Fruit fly (Drosophila melanogaster) whole organism, prepupa: ENCODE measurements around the gene scrt.

Source experiments
- Blimp-1 ChIP-seq: fragments of 200-800 bp; sonication (Bioruptor generic); optimal IDR thresholded peaks from 3 replicates; lab custom pipeline; 2017; ENCODE audit warnings: missing biosample characterization, missing genetic modification characterization, mild to moderate bottlenecking, moderate library complexity, missing genetic modification reagents
- CG10631 ChIP-seq: fragments of 200-800 bp; sonication (Bioruptor generic); optimal IDR thresholded peaks from 2 replicates; lab custom pipeline; 2016; ENCODE audit warnings: missing biosample characterization, missing genetic modification characterization
- CG10669 ChIP-seq: fragments of 200-800 bp; sonication (Bioruptor generic); optimal IDR thresholded peaks from 3 replicates; lab custom pipeline; 2018; ENCODE audit warnings: missing biosample characterization, mild to moderate bottlenecking, missing genetic modification characterization, moderate library complexity
- CG11294 ChIP-seq: fragments of 200-800 bp; sonication (Bioruptor generic); IDR thresholded peaks from 2 replicates; pipeline ENCODE4 v1.3.6; 2022; ENCODE audit warnings: missing biosample characterization, missing genetic modification characterization
- CG11902 ChIP-seq: fragments of 200-800 bp; sonication (Bioruptor generic); optimal IDR thresholded peaks from 3 replicates; lab custom pipeline; 2016; ENCODE audit warnings: missing biosample characterization, missing genetic modification characterization
- CG15336 ChIP-seq: fragments of 200-800 bp; sonication (Bioruptor generic); IDR thresholded peaks from 2 replicates; pipeline ENCODE4 v1.3.6; 2022; ENCODE audit warnings: missing biosample characterization, missing genetic modification characterization
- CG1621 ChIP-seq: fragments of 200-800 bp; sonication (Bioruptor generic); optimal IDR thresholded peaks from 3 replicates; lab custom pipeline; 2018; ENCODE audit warnings: missing biosample characterization, mild to moderate bottlenecking, missing genetic modification characterization
- CG16779 ChIP-seq: fragments of 200-800 bp; sonication (Bioruptor generic); optimal IDR thresholded peaks from 3 replicates; lab custom pipeline; 2017; ENCODE audit warnings: missing biosample characterization, mild to moderate bottlenecking, missing genetic modification characterization
- CG3032 ChIP-seq: fragments of 200-800 bp; optimal IDR thresholded peaks from 2 replicates; lab custom pipeline; 2019; ENCODE audit warnings: missing biosample characterization, mild to moderate bottlenecking, missing genetic modification characterization, moderate library complexity
- CG31627 ChIP-seq: fragments of 200-800 bp; sonication (Bioruptor generic); optimal IDR thresholded peaks from 3 replicates; lab custom pipeline; 2016; ENCODE audit warnings: missing biosample characterization, missing genetic modification characterization
- CG32006 ChIP-seq: fragments of 200-800 bp; sonication (Bioruptor generic); optimal IDR thresholded peaks from 3 replicates; lab custom pipeline; 2017; ENCODE audit warnings: missing biosample characterization, mild to moderate bottlenecking, missing genetic modification characterization
- CG4318 ChIP-seq: fragments of 200-800 bp; sonication (Bioruptor generic); optimal IDR thresholded peaks from 3 replicates; lab custom pipeline; 2017; ENCODE audit warnings: missing biosample characterization, mild to moderate bottlenecking, missing genetic modification characterization
- CG6163 ChIP-seq: fragments of 200-800 bp; sonication (Bioruptor generic); IDR thresholded peaks from 3 replicates; pipeline ENCODE4 v1.3.6; 2022; ENCODE audit warnings: missing biosample characterization, missing genetic modification characterization
- CG6276 ChIP-seq: fragments of 200-800 bp; sonication (Bioruptor generic); optimal IDR thresholded peaks from 2 replicates; lab custom pipeline; 2017; ENCODE audit warnings: missing biosample characterization, mild to moderate bottlenecking, missing genetic modification characterization
- CG6792 ChIP-seq: fragments of 200-800 bp; sonication (Bioruptor generic); optimal IDR thresholded peaks from 3 replicates; lab custom pipeline; 2016; ENCODE audit warnings: missing biosample characterization, missing genetic modification characterization
- CG7368 ChIP-seq: fragments of 200-800 bp; sonication (Bioruptor generic); optimal IDR thresholded peaks from 3 replicates; lab custom pipeline; 2016; ENCODE audit warnings: missing biosample characterization, missing genetic modification characterization
- CG8119 ChIP-seq: fragments of 200-800 bp; sonication (Bioruptor generic); IDR thresholded peaks from 3 replicates; pipeline ENCODE4 v1.3.6; 2022; ENCODE audit warnings: missing biosample characterization, missing genetic modification characterization
- CG8319 ChIP-seq: fragments of 200-800 bp; sonication (Bioruptor generic); optimal IDR thresholded peaks from 3 replicates; lab custom pipeline; 2016; ENCODE audit warnings: missing biosample characterization, missing genetic modification characterization
- CG8632 ChIP-seq: fragments of 200-800 bp; sonication (Bioruptor generic); optimal IDR thresholded peaks from 3 replicates; lab custom pipeline; 2016; ENCODE audit warnings: missing biosample characterization, missing genetic modification characterization
- CG9139 ChIP-seq: fragments of 200-800 bp; sonication (Bioruptor generic); optimal IDR thresholded peaks from 3 replicates; lab custom pipeline; 2017; ENCODE audit warnings: missing biosample characterization, mild to moderate bottlenecking, missing genetic modification characterization
- Eip75B ChIP-seq: fragments of 200-800 bp; sonication (Bioruptor generic); optimal IDR thresholded peaks from 3 replicates; lab custom pipeline; 2016; ENCODE audit warnings: missing biosample characterization, missing genetic modification characterization
- Eip78C ChIP-seq: fragments of 200-800 bp; sonication (Bioruptor generic); peaks from one replicate; lab custom pipeline; 2016; ENCODE audit warnings: missing biosample characterization, missing genetic modification characterization
- Eip93F ChIP-seq: fragments of 200-800 bp; sonication (Bioruptor generic); optimal IDR thresholded peaks from 2 replicates; lab custom pipeline; 2016; ENCODE audit warnings: missing biosample characterization, mild to moderate bottlenecking, missing genetic modification characterization
- Hr39 ChIP-seq: fragments of 200-800 bp; sonication (Bioruptor generic); optimal IDR thresholded peaks from 2 replicates; lab custom pipeline; 2016; ENCODE audit warnings: missing biosample characterization, missing genetic modification characterization
- Hr4 ChIP-seq: fragments of 200-800 bp; sonication (Bioruptor generic); optimal IDR thresholded peaks from 3 replicates; lab custom pipeline; 2016; ENCODE audit warnings: missing biosample characterization, missing genetic modification characterization
- Met ChIP-seq: fragments of 200-800 bp; sonication (Bioruptor generic); optimal IDR thresholded peaks from 3 replicates; lab custom pipeline; 2016; ENCODE audit warnings: missing biosample characterization, missing genetic modification characterization
- OdsH ChIP-seq: fragments of 200-800 bp; sonication (Bioruptor generic); optimal IDR thresholded peaks from 3 replicates; lab custom pipeline; 2016; ENCODE audit warnings: missing biosample characterization, missing genetic modification characterization
- Smox ChIP-seq: fragments of 200-800 bp; sonication (Bioruptor generic); optimal IDR thresholded peaks from 3 replicates; lab custom pipeline; 2016; ENCODE audit warnings: missing biosample characterization, missing genetic modification characterization
- Sox102F ChIP-seq: fragments of 200-800 bp; sonication (Bioruptor generic); optimal IDR thresholded peaks from 2 replicates; lab custom pipeline; 2016; ENCODE audit warnings: missing biosample characterization, mild to moderate bottlenecking, missing genetic modification characterization
- Sox14 ChIP-seq: fragments of 200-800 bp; sonication (Bioruptor generic); optimal IDR thresholded peaks from 3 replicates; lab custom pipeline; 2016; ENCODE audit warnings: missing biosample characterization, missing genetic modification characterization
- Sox15 ChIP-seq: fragments of 200-800 bp; sonication (Bioruptor generic); optimal IDR thresholded peaks from 3 replicates; lab custom pipeline; 2016; ENCODE audit warnings: missing biosample characterization, missing genetic modification characterization
- achi ChIP-seq: fragments of 200-800 bp; sonication (Bioruptor generic); optimal IDR thresholded peaks from 3 replicates; lab custom pipeline; 2016; ENCODE audit warnings: missing biosample characterization, missing genetic modification characterization
- dac ChIP-seq: fragments of 200-800 bp; sonication (Bioruptor generic); optimal IDR thresholded peaks from 2 replicates; lab custom pipeline; 2017; ENCODE audit warnings: missing biosample characterization, mild to moderate bottlenecking, missing genetic modification characterization
- dsx ChIP-seq: fragments of 200-800 bp; optimal IDR thresholded peaks from 3 replicates; lab custom pipeline; 2019; ENCODE audit warnings: missing biosample characterization, mild to moderate bottlenecking, missing genetic modification characterization, moderate library complexity; ENCODE audit not compliant: poor library complexity, severe bottlenecking
- eg ChIP-seq: fragments of 200-800 bp; sonication (Bioruptor generic); IDR thresholded peaks from 3 replicates; pipeline ENCODE4 v1.3.6; 2022; ENCODE audit warnings: missing biosample characterization, missing genetic modification characterization
- esn ChIP-seq: fragments of 200-800 bp; sonication (Bioruptor generic); optimal IDR thresholded peaks from 2 replicates; lab custom pipeline; 2016; ENCODE audit warnings: missing biosample characterization, mild to moderate bottlenecking, missing genetic modification characterization, moderate library complexity
- fd59A ChIP-seq: fragments of 200-800 bp; sonication (Bioruptor generic); optimal IDR thresholded peaks from 2 replicates; lab custom pipeline; 2017; ENCODE audit warnings: missing biosample characterization, mild to moderate bottlenecking, missing genetic modification characterization, missing genetic modification reagents
- fd85E ChIP-seq: fragments of 200-800 bp; sonication (Bioruptor generic); optimal IDR thresholded peaks from 3 replicates; lab custom pipeline; 2016; ENCODE audit warnings: missing biosample characterization, missing genetic modification characterization
- lz ChIP-seq: fragments of 200-800 bp; sonication (Bioruptor generic); optimal IDR thresholded peaks from 3 replicates; lab custom pipeline; 2016; ENCODE audit warnings: missing biosample characterization, missing genetic modification characterization
- pdm3 ChIP-seq: fragments of 200-800 bp; sonication (Bioruptor generic); optimal IDR thresholded peaks from 3 replicates; lab custom pipeline; 2016; ENCODE audit warnings: missing biosample characterization, missing genetic modification characterization
- salr ChIP-seq, 2 experiments: fragments of 200-800 bp; sonication (Bioruptor generic); optimal IDR thresholded peaks; 3 replicates each; lab custom pipeline; 2016 to 2018; ENCODE audit warnings: missing biosample characterization in 2 of 2, missing genetic modification characterization in 2 of 2, mild to moderate bottlenecking in 1 of 2
- svp ChIP-seq: fragments of 200-800 bp; sonication (Bioruptor generic); peaks from one replicate; lab custom pipeline; 2016; ENCODE audit warnings: missing biosample characterization, missing genetic modification characterization
- topi ChIP-seq: fragments of 200-800 bp; sonication (Bioruptor generic); optimal IDR thresholded peaks from 3 replicates; lab custom pipeline; 2016; ENCODE audit warnings: missing biosample characterization, missing genetic modification characterization
- vri ChIP-seq: fragments of 200-800 bp; sonication (Bioruptor generic); optimal IDR thresholded peaks from 3 replicates; lab custom pipeline; 2016; ENCODE audit warnings: missing biosample characterization, mild to moderate bottlenecking, missing genetic modification characterization

scrt gene

DNA sequence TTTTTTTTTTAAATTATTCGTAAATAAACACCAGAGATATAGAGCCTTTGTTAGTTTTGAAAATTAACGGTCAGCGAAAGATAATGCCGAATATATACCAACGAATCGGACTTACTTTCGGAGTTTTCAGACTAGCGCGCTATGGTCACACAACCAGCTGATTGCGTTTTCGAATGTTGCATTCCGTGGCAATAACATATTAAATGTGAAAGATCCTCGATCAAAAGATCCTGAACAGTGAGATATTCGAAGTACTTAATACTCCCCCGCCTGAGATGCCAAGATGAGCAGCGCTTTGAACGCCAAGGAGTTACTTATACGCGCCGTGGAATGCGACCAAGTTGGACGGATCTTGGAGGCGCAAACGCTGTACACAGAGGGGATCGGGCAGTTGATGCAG, 19.6 kb downstream of the scrt start, which contains the start of gene CG14985:
TSS of gene CG14985 (plus strand) at position 159 of the 400 bp plus-strand sequence.
- TF ChIP-seq Hr39 (GFP tag; lab: Kevin White, UChicago) = no peak
- no peak for TF ChIP-seq esn (GFP tag; lab: Kevin White, UChicago)
- TF ChIP-seq Sox15 = no peak
- TF ChIP-seq Eip93F (GFP tag; lab: Kevin White, UChicago) = no peak
- peak; percentile 52 for TF ChIP-seq Sox14
- TF ChIP-seq pdm3 = no peak
- TF ChIP-seq CG8319 (GFP tag; lab: Kevin White, UChicago) = no peak

DNA sequence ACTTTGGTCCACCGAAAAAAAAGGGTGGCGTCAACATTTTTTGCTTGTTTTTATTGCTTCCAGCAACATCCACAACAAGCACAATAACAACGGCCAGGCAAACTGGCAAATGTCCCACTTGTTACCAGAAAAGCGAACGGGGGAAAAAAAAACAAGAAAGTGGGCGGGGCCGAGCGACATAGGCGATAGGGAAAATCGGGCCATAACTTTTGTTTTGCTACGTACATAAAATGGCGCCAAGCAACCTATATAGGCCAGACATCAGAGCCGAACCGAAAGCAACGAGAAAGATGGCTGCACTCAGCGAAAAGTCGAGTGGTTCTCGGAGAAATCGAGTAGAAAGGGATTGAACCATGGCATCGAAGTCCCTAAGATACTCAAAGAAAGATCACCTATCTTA, 23.6 kb downstream of the scrt start:
- no peak for TF ChIP-seq esn (GFP tag; lab: Kevin White, UChicago)
- 0 out of 3 replicates have a peak, but pooled peaks have one; percentile 16 for TF ChIP-seq CG8119 (GFP tag; lab: Robert Waterston, UW)
- no peak for TF ChIP-seq Eip93F (GFP tag; lab: Kevin White, UChicago)
- TF ChIP-seq salr (GFP tag; optimal IDR thresholded peaks at IDR 0.05; lab: Kevin White, UChicago) = no peak
- TF ChIP-seq achi (GFP tag; lab: Kevin White, UChicago) = no peak
- TF ChIP-seq dac (GFP tag; lab: Kevin White, UChicago) = no peak
- no peak for TF ChIP-seq CG15336
- TF ChIP-seq lz = no peak
- TF ChIP-seq Smox (GFP tag; lab: Kevin White, UChicago) = no peak
- peak; percentile 35 for TF ChIP-seq CG32006 (GFP tag; lab: Kevin White, UChicago)
- no peak for TF ChIP-seq fd59A (GFP tag; lab: Kevin White, UChicago)
- no peak for TF ChIP-seq CG6276 (GFP tag; lab: Kevin White, UChicago)
- no peak for TF ChIP-seq Met (GFP tag; lab: Kevin White, UChicago)
- no peak for TF ChIP-seq CG9139 (GFP tag; lab: Kevin White, UChicago)
- no peak for TF ChIP-seq CG11902 (GFP tag; lab: Kevin White, UChicago)
- no peak for TF ChIP-seq pdm3
- peak; percentile 34 for TF ChIP-seq Hr4 (GFP tag; lab: Kevin White, UChicago)
- no peak for TF ChIP-seq CG6163 (GFP tag; lab: Robert Waterston, UW)
- TF ChIP-seq Hr39 (GFP tag; lab: Kevin White, UChicago) = no peak
- TF ChIP-seq, all 60 proteins: peak for 3

DNA sequence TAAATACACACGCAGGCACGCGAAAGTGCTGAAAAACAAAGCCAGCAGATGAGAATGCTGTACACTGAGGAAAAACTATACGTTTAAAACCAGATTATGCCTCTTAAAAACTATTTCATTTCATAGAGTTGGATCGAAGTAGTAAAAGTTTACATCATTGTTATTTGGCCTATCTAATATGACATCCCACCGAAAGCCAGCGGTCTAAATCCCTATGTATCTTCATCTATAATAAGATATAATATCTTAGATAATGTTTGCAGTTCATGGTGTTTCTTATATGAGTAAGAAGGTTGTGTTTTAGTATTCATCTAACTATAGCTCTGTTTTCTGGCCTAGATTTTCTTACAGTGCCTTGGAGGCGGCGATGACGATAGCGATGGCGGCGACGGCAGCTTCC, 26.4 kb downstream of the scrt start:
- TF ChIP-seq CG3032 (tag; lab: Kevin White, UChicago) = no peak
- TF ChIP-seq svp (GFP tag; lab: Kevin White, UChicago) = peak; percentile 44
- no peak for TF ChIP-seq CG11902 (GFP tag; lab: Kevin White, UChicago)
- no peak for TF ChIP-seq CG9139 (GFP tag; lab: Kevin White, UChicago)
- TF ChIP-seq CG6276 (GFP tag; lab: Kevin White, UChicago) = no peak
- TF ChIP-seq Sox15 = no peak

DNA sequence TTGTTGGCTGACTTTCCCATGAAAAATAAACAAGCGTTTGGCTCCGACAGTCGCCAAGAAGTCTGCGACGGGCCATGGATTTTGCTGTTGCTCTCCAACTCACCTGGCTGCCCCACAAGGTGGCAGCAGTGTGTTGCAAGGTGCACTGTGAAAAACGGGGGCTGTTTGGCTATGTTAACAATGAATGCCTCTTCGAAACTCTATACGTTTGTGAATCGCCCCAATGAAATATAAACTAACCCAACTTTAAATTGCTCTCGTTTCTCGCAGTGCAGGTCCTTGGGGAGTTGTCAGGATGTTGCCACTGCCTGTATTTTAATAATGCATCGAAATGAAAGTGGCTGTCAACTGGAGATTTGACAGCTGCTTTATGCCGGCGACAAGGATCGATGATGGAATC, 30.7 kb downstream of the scrt start:
- TF ChIP-seq eg (peak; percentile 63; the same call in 2 of the 3 replicates), Sox14 (no peak), dsx (no peak), svp (GFP tag; lab: Kevin White, UChicago) (peak; percentile 18), CG10669 (GFP tag; lab: Kevin White, UChicago) (peak; percentile 34), CG7368 (GFP tag; lab: Kevin White, UChicago) (no peak), Eip78C (GFP tag; lab: Kevin White, UChicago) (peak; percentile 66), CG6792 (no peak), CG8632 (GFP tag; lab: Kevin White, UChicago) (no peak), CG9139 (GFP tag; lab: Kevin White, UChicago) (no peak), CG11902 (GFP tag; lab: Kevin White, UChicago) (no peak), Met (GFP tag; lab: Kevin White, UChicago) (no peak), CG3032 (tag; lab: Kevin White, UChicago) (peak; percentile 32), Blimp-1 (GFP tag; lab: Kevin White, UChicago) (no peak), Eip75B (GFP tag; lab: Kevin White, UChicago) (peak; percentile 4), vri (GFP tag; lab: Kevin White, UChicago) (no peak), CG8119 (GFP tag; lab: Robert Waterston, UW) (0 out of 3 replicates have a peak, but pooled peaks have one; percentile 29), CG4318 (GFP tag; lab: Kevin White, UChicago) (no peak), CG1621 (tag; lab: Kevin White, UChicago) (no peak), fd85E (no peak), Sox102F (GFP tag; lab: Kevin White, UChicago) (no peak), topi (GFP tag; lab: Kevin White, UChicago) (no peak), CG16779 (tag; lab: Kevin White, UChicago) (no peak), CG11294 (GFP tag; lab: Robert Waterston, UW) (0 out of 2 replicates have a peak, but pooled peaks have one; percentile 11), CG6163 (GFP tag; lab: Robert Waterston, UW) (peak; percentile 60; the same call in 2 of the 3 replicates), OdsH (GFP tag; lab: Kevin White, UChicago) (peak; percentile 4), CG31627 (GFP tag; lab: Kevin White, UChicago) (no peak), achi (GFP tag; lab: Kevin White, UChicago) (peak; percentile 13), pdm3 (peak; percentile 3), CG6276 (GFP tag; lab: Kevin White, UChicago) (peak; percentile 6), CG10631 (GFP tag; lab: Kevin White, UChicago) (peak; percentile 10)
